Worm (Caenorhabditis elegans) whole organism, young adult: Measurements from ENCODE around the gene clc-8.

Experiments used
- B0035.1 ChIP-seq: sonication (generic microtip); optimal IDR thresholded peaks from 2 replicates; lab custom pipeline; 2016; ENCODE audit warnings: missing genetic modification characterization, mild to moderate bottlenecking, missing compliant biosample characterization, missing genotype, missing genetic modification reagents
- B0336.3 ChIP-seq: fragments of 200-800 bp; sonication (Bioruptor generic); IDR thresholded peaks from 2 replicates; pipeline ENCODE4 v1.3.6; 2022; ENCODE audit warnings: missing genetic modification characterization, missing compliant biosample characterization
- D2030.7 ChIP-seq: fragments of 200-800 bp; sonication (Bioruptor generic); IDR thresholded peaks from 2 replicates; pipeline ENCODE4 v1.3.6; 2022; ENCODE audit warnings: missing genetic modification reagents, missing genetic modification characterization, missing compliant biosample characterization
- F10E7.11 ChIP-seq: sonication (generic microtip); optimal IDR thresholded peaks from 2 replicates; lab custom pipeline; 2017; ENCODE audit warnings: mild to moderate bottlenecking, missing genetic modification characterization, moderate library complexity, missing compliant biosample characterization
- F49E8.2 ChIP-seq: sonication (generic microtip); optimal IDR thresholded peaks from 3 replicates; lab custom pipeline; 2017; ENCODE audit warnings: missing genetic modification characterization, mild to moderate bottlenecking, missing compliant biosample characterization, antibody characterized with exemption, moderate library complexity; ENCODE audit not compliant: insufficient read depth
- F55B11.4 ChIP-seq: sonication (generic microtip); optimal IDR thresholded peaks from 2 replicates; lab custom pipeline; 2016; ENCODE audit warnings: missing compliant biosample characterization, missing genetic modification characterization, borderline replicate concordance; ENCODE audit not compliant: insufficient read depth
- K11D2.4 ChIP-seq: fragments of 200-800 bp; sonication (Bioruptor generic); IDR thresholded peaks from 2 replicates; pipeline ENCODE4 v1.3.6; 2022; ENCODE audit warnings: missing genetic modification reagents, missing genetic modification characterization, missing compliant biosample characterization
- ZK185.1 ChIP-seq: sonication (generic microtip); optimal IDR thresholded peaks from 2 replicates; lab custom pipeline; 2016; ENCODE audit warnings: mild to moderate bottlenecking, missing genetic modification characterization, missing compliant biosample characterization; ENCODE audit not compliant: poor library complexity, severe bottlenecking
- akir-1 ChIP-seq: fragments of 200-800 bp; sonication (Bioruptor generic); optimal IDR thresholded peaks from 2 replicates; lab custom pipeline; 2018; ENCODE audit warnings: mild to moderate bottlenecking, missing genetic modification characterization, moderate library complexity, missing compliant biosample characterization
- attf-3 ChIP-seq: fragments of 200-800 bp; sonication (Bioruptor generic); conservative IDR thresholded peaks from 2 replicates; pipeline ENCODE4 v1.3.6; 2022; ENCODE audit warnings: missing genetic modification reagents, missing genetic modification characterization, missing compliant biosample characterization
- attf-5 ChIP-seq: fragments of 200-800 bp; sonication (Bioruptor generic); optimal IDR thresholded peaks from 2 replicates; lab custom pipeline; 2018; ENCODE audit warnings: mild to moderate bottlenecking, missing genetic modification characterization, missing compliant biosample characterization
- attf-6 ChIP-seq: fragments of 200-800 bp; sonication (Bioruptor generic); IDR thresholded peaks from 2 replicates; pipeline ENCODE4 v1.3.6; 2022; ENCODE audit warnings: missing genetic modification reagents, missing genetic modification characterization, missing compliant biosample characterization
- ccch-3 ChIP-seq: fragments of 200-800 bp; sonication (Bioruptor generic); optimal IDR thresholded peaks from 2 replicates; lab custom pipeline; 2018; ENCODE audit warnings: mild to moderate bottlenecking, missing genetic modification characterization, missing compliant biosample characterization
- cebp-1 ChIP-seq, 2 experiments: fragments of 200-800 bp in 1 of 2; sonication (Bioruptor generic) in 1 of 2; sonication (generic microtip) in 1 of 2; IDR thresholded peaks in 1 of 2; optimal IDR thresholded peaks in 1 of 2; 2 replicates each; pipeline versions ENCODE4 v1.3.6 to Lab custom; 2017 to 2022; ENCODE audit warnings: missing compliant biosample characterization in 2 of 2, missing genetic modification characterization in 2 of 2, mild to moderate bottlenecking in 1 of 2, missing genetic modification reagents in 1 of 2, moderate library complexity in 1 of 2
- ceh-100 ChIP-seq: fragments of 200-800 bp; sonication (Bioruptor generic); IDR thresholded peaks from 2 replicates; pipeline ENCODE4 v1.3.6; 2022; ENCODE audit warnings: missing genetic modification reagents, missing genetic modification characterization, missing compliant biosample characterization
- ceh-79 ChIP-seq: sonication (generic microtip); optimal IDR thresholded peaks from 2 replicates; lab custom pipeline; 2017; ENCODE audit warnings: mild to moderate bottlenecking, missing genetic modification characterization, missing compliant biosample characterization
- chd-7 ChIP-seq: sonication (generic microtip); optimal IDR thresholded peaks from 2 replicates; lab custom pipeline; 2016; ENCODE audit warnings: mild to moderate bottlenecking, missing genetic modification characterization, moderate library complexity, missing compliant biosample characterization
- dox-1 ChIP-seq: fragments of 200-800 bp; sonication (Bioruptor generic); IDR thresholded peaks from 2 replicates; pipeline ENCODE4 v1.3.6; 2022; ENCODE audit warnings: missing genetic modification reagents, missing genetic modification characterization, missing compliant biosample characterization
- ekl-4 ChIP-seq: fragments of 200-800 bp; sonication (Bioruptor generic); IDR thresholded peaks from 2 replicates; pipeline ENCODE4 v1.3.6; 2022; ENCODE audit warnings: missing genetic modification reagents, missing genetic modification characterization, missing compliant biosample characterization
- fkh-3 ChIP-seq: sonication (generic microtip); optimal IDR thresholded peaks from 2 replicates; lab custom pipeline; 2016; ENCODE audit warnings: mild to moderate bottlenecking, missing genetic modification characterization, missing compliant biosample characterization
- hmg-1.2 ChIP-seq: fragments of 200-800 bp; sonication (Bioruptor generic); IDR thresholded peaks from 2 replicates; pipeline ENCODE4 v1.3.6; 2022; ENCODE audit warnings: missing genetic modification reagents, missing genetic modification characterization, missing compliant biosample characterization
- hsf-1 ChIP-seq: fragments of 200-800 bp; sonication (Bioruptor generic); IDR thresholded peaks from 2 replicates; pipeline ENCODE4 v1.3.6; 2022; ENCODE audit warnings: missing genetic modification reagents, missing genetic modification characterization, missing compliant biosample characterization
- let-607 ChIP-seq, 2 experiments: fragments of 200-800 bp in 1 of 2; sonication (Bioruptor generic) in 1 of 2; sonication (generic microtip) in 1 of 2; optimal IDR thresholded peaks; 2 replicates each; lab custom pipeline; 2016 to 2018; ENCODE audit warnings: mild to moderate bottlenecking in 2 of 2, missing compliant biosample characterization in 2 of 2, missing genetic modification characterization in 2 of 2, moderate library complexity in 2 of 2, missing genotype in 1 of 2
- lin-35 ChIP-seq, 3 experiments: fragments of 150-350 bp in 2 of 3; sonication (generic microtip) in 1 of 3; optimal IDR thresholded peaks; 2 replicates each; lab custom pipeline; 2014 to 2018; ENCODE audit warnings: missing biosample characterization in 3 of 3, missing genetic modification characterization in 3 of 3, missing genetic modification reagents in 3 of 3
- lin-40 ChIP-seq: sonication (generic microtip); optimal IDR thresholded peaks from 2 replicates; lab custom pipeline; 2016; ENCODE audit warnings: missing genetic modification characterization, mild to moderate bottlenecking, missing compliant biosample characterization, missing genotype, missing genetic modification reagents
- lir-1 ChIP-seq: fragments of 200-800 bp; sonication (Bioruptor generic); conservative IDR thresholded peaks from 2 replicates; pipeline ENCODE4 v1.3.6; 2022; ENCODE audit warnings: missing genetic modification reagents, missing genetic modification characterization, missing compliant biosample characterization
- mel-28 ChIP-seq: sonication (generic microtip); optimal IDR thresholded peaks from 2 replicates; lab custom pipeline; 2016; ENCODE audit warnings: borderline replicate concordance, mild to moderate bottlenecking, missing genetic modification characterization, missing compliant biosample characterization
- nhr-179 ChIP-seq: sonication (generic microtip); optimal IDR thresholded peaks from 2 replicates; lab custom pipeline; 2016; ENCODE audit warnings: mild to moderate bottlenecking, missing genetic modification characterization, missing compliant biosample characterization
- nhr-80 ChIP-seq: sonication (generic microtip); optimal IDR thresholded peaks from 2 replicates; lab custom pipeline; 2016; ENCODE audit warnings: missing genetic modification characterization, missing compliant biosample characterization
- pbrm-1 ChIP-seq: fragments of 200-800 bp; sonication (Bioruptor generic); IDR thresholded peaks from 2 replicates; pipeline ENCODE4 v1.3.6; 2022; ENCODE audit warnings: missing genetic modification reagents, missing genetic modification characterization, missing compliant biosample characterization
- pha-4 ChIP-seq: fragments of 150-350 bp; sonication (generic microtip); optimal IDR thresholded peaks from 2 replicates; lab custom pipeline; 2014; ENCODE audit warnings: missing biosample characterization, missing genetic modification reagents, missing genetic modification characterization
- snpc-4 ChIP-seq, 5 experiments: fragments of 150-350 bp in 1 of 5; sonication (generic microtip) in 4 of 5; optimal IDR thresholded peaks; 2 replicates each; lab custom pipeline; 2014 to 2018; ENCODE audit warnings: missing genetic modification characterization in 5 of 5, missing biosample characterization in 3 of 5, antibody characterized with exemption in 2 of 5, mild to moderate bottlenecking in 2 of 5, missing compliant biosample characterization in 2 of 5, missing genotype in 2 of 5, moderate library complexity in 2 of 5, missing genetic modification reagents in 1 of 5
- somi-1 ChIP-seq: fragments of 200-800 bp; sonication (Bioruptor generic); optimal IDR thresholded peaks from 2 replicates; lab custom pipeline; 2018; ENCODE audit warnings: mild to moderate bottlenecking, missing genetic modification characterization, missing compliant biosample characterization
- sptf-2 ChIP-seq: fragments of 200-800 bp; sonication (Bioruptor generic); optimal IDR thresholded peaks from 2 replicates; lab custom pipeline; 2018; ENCODE audit warnings: mild to moderate bottlenecking, missing genetic modification characterization, missing compliant biosample characterization
- tbp1 ChIP-seq: fragments of 200-800 bp; sonication (Bioruptor generic); optimal IDR thresholded peaks from 2 replicates; lab custom pipeline; 2018; ENCODE audit warnings: mild to moderate bottlenecking, missing genetic modification characterization, missing compliant biosample characterization
- unc-62 ChIP-seq: fragments of 150-350 bp; optimal IDR thresholded peaks from 2 replicates; lab custom pipeline; 2014; ENCODE audit warnings: missing biosample characterization, missing genetic modification reagents, missing genetic modification characterization
- xnd-1 ChIP-seq: sonication (generic microtip); optimal IDR thresholded peaks from 2 replicates; lab custom pipeline; 2016; ENCODE audit warnings: missing genotype, missing genetic modification reagents, missing genetic modification characterization, missing compliant biosample characterization
- zfh-2 ChIP-seq: fragments of 200-800 bp; sonication (Bioruptor generic); conservative IDR thresholded peaks from 2 replicates; pipeline ENCODE4 v1.3.6; 2022; ENCODE audit warnings: missing genetic modification reagents, missing genetic modification characterization, missing compliant biosample characterization
- ztf-26 ChIP-seq: sonication (generic microtip); optimal IDR thresholded peaks from 2 replicates; lab custom pipeline; 2017; ENCODE audit warnings: missing genetic modification characterization, missing compliant biosample characterization

Gene clc-8

ce11 chrIV:14435902-14436301, 42.0 kb downstream of the clc-8 start:
- no peak for TF ChIP-seq cebp-1 (GFP tag; IDR thresholded peaks at IDR 0.05; lab: Robert Waterston, UW)
- TF ChIP-seq cebp-1 (tag; optimal IDR thresholded peaks at IDR 0.05; lab: Kevin White, UChicago): no peak

ce11 chrIV:14437391-14437790, 43.5 kb downstream of the clc-8 start:
- TF ChIP-seq snpc-4 (GFP tag; optimal IDR thresholded peaks at IDR 0.05; lab: Kevin White, UChicago) (no peak), snpc-4 (tag; optimal IDR thresholded peaks at IDR 0.05; lab: Kevin White, UChicago) (peak in 1 of 4 experiments; percentile 39), xnd-1 (tag; lab: Kevin White, UChicago) (no peak), zfh-2 (GFP tag; lab: Robert Waterston, UW) (no peak), ZK185.1 (tag; lab: Kevin White, UChicago) (no peak), somi-1 (GFP tag; lab: Kevin White, UChicago) (no peak), sptf-2 (no peak), let-607 (tag; optimal IDR thresholded peaks at IDR 0.05; lab: Kevin White, UChicago) (no peak), attf-6 (GFP tag; lab: Robert Waterston, UW) (peak; percentile 67)

DNA sequence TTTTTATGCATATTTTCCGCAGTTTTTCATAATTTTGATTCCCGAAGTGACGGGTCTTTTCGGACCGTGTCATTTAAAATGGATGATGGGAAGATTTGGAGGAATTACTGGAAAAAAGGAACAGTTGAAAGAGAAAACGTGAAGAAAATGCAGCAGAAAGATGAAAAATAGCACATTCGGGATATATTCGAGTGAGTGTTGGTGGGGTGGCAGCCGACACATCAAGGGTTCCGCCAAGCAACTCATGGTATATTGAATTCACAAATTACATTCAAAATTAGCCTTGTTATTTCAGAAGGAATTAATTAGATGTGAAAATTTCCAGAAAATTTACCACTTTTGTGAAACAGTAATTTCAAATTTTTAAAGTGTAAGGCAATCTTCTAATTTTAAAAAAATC, 50.1 kb downstream of the clc-8 start, which contains the start of gene tra-3:
Gene tra-3, minus strand, starts transcription at position 107 of the 400 bp plus-strand sequence.
- TF ChIP-seq hsf-1 (no peak), F55B11.4 (tag; lab: Kevin White, UChicago) (no peak), attf-6 (GFP tag; lab: Robert Waterston, UW) (peak; percentile 57; the same call in 1 of the 2 replicates), snpc-4 (GFP tag; optimal IDR thresholded peaks at IDR 0.05; lab: Kevin White, UChicago) (no peak), snpc-4 (tag; optimal IDR thresholded peaks at IDR 0.05; lab: Kevin White, UChicago) (peak in 3 of 4 experiments; percentile 67 to 90 (median 74))

DNA sequence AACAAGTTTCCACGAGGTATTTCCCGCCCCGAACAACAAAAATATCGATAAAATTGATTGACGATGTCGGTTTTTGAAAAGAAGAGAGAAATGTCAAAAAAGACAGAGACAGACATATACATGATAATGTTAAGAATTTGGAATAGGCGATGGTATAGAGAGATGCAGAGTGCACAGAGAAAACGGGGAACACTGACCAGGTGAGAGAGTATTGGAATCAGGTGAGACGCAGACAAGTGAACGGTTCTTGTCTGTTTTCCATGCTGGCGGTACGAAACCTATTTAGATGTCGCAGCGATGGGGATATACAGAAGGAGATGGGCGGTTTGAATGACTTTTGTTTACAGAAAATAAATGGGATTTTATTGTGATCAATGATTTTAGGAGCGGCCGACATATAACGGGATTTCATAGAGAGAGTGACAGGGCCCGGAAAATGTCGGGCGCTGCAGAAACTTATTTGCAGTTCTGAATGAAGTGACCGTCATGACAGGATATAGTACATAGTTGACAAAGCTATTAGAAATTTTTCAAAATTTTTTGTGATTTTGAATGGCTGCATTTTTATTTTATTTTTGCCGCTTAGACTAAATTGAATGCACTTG, 51.4 kb downstream of the clc-8 start:
- no peak for TF ChIP-seq F55B11.4 (tag; lab: Kevin White, UChicago)
- TF ChIP-seq ztf-26 (tag; lab: Kevin White, UChicago): peak; percentile 13
- no peak for TF ChIP-seq fkh-3 (tag; lab: Kevin White, UChicago)
- TF ChIP-seq nhr-80: peak; percentile 44
- TF ChIP-seq snpc-4 (GFP tag; optimal IDR thresholded peaks at IDR 0.05; lab: Kevin White, UChicago): no peak
- peak; percentile 72 to 92 (median 84) for TF ChIP-seq snpc-4 (tag; optimal IDR thresholded peaks at IDR 0.05; lab: Kevin White, UChicago)
- TF ChIP-seq B0336.3 (GFP tag; lab: Robert Waterston, UW): no peak
- peak; percentile 96 for TF ChIP-seq hmg-1.2 (GFP tag; lab: Robert Waterston, UW)
- no peak for TF ChIP-seq F10E7.11 (tag; lab: Kevin White, UChicago)
- no peak for TF ChIP-seq ceh-100 (GFP tag; lab: Robert Waterston, UW)
- TF ChIP-seq pha-4 (tag; lab: Kevin White, UChicago): no peak
- TF ChIP-seq K11D2.4: no peak
- no peak for TF ChIP-seq B0035.1 (tag; lab: Kevin White, UChicago)
- TF ChIP-seq cebp-1 (GFP tag; IDR thresholded peaks at IDR 0.05; lab: Robert Waterston, UW): no peak
- no peak for TF ChIP-seq cebp-1 (tag; optimal IDR thresholded peaks at IDR 0.05; lab: Kevin White, UChicago)
- no peak for TF ChIP-seq chd-7 (tag; lab: Kevin White, UChicago)
- no peak for TF ChIP-seq F49E8.2 (tag; lab: Kevin White, UChicago)
- no peak for TF ChIP-seq ccch-3 (GFP tag; lab: Kevin White, UChicago)
- no peak for TF ChIP-seq D2030.7 (GFP tag; lab: Robert Waterston, UW)
- no peak for TF ChIP-seq ekl-4 (GFP tag; lab: Robert Waterston, UW)
- no peak for TF ChIP-seq lir-1
- no peak for TF ChIP-seq unc-62 (GFP tag; lab: Kevin White, UChicago)
- TF ChIP-seq akir-1 (GFP tag; lab: Kevin White, UChicago): no peak
- TF ChIP-seq pbrm-1 (GFP tag; lab: Robert Waterston, UW): no peak
- TF ChIP-seq dox-1 (GFP tag; lab: Robert Waterston, UW): no peak
- TF ChIP-seq nhr-179 (tag; lab: Kevin White, UChicago): no peak
- TF ChIP-seq attf-5 (GFP tag; lab: Kevin White, UChicago): peak; percentile 33
- TF ChIP-seq somi-1 (GFP tag; lab: Kevin White, UChicago): no peak
- TF ChIP-seq lin-40: peak; percentile 38
- TF ChIP-seq tbp1 (GFP tag; lab: Kevin White, UChicago): no peak
- no peak for TF ChIP-seq lin-35 (GFP tag; optimal IDR thresholded peaks at IDR 0.05; lab: Kevin White, UChicago)
- TF ChIP-seq mel-28: no peak
- no peak for TF ChIP-seq attf-3 (GFP tag; lab: Robert Waterston, UW)
- TF ChIP-seq ceh-79 (tag; lab: Kevin White, UChicago): no peak
